Worm (Caenorhabditis elegans): ENCODE data around the gene Y17G9B.8.

- TF ChIP-seq nfya-1 (tag; optimal IDR thresholded peaks at IDR 0.05; ENCODE audit: borderline replicate concordance, insufficient read depth) (no peak), madf-6 (GFP tag; IDR thresholded peaks at IDR 0.05) (no peak), sea-2 (GFP tag; IDR thresholded peaks at IDR 0.05) (no peak), tbx-9 (tag; optimal IDR thresholded peaks at IDR 0.05; ENCODE audit: borderline replicate concordance) (no peak), F10E7.11 (tag; optimal IDR thresholded peaks at IDR 0.05) (no peak), die-1 (tag; optimal IDR thresholded peaks at IDR 0.05) (no peak), him-1 (tag; optimal IDR thresholded peaks at IDR 0.05) (no peak), lin-26 (GFP tag; IDR thresholded peaks at IDR 0.05) (no peak), ama-1 (optimal IDR thresholded peaks at IDR 0.05) (no peak), ama-1 (GFP tag; optimal IDR thresholded peaks at IDR 0.05) (no peak), ztf-18 (tag; optimal IDR thresholded peaks at IDR 0.05) (no peak)
Measured at ce11 chrIV:4789445-4789844, 30.8 kb upstream of the Y17G9B.8 start, which contains the start of gene R11E3.1.

All from whole organism, young adult.